Worm (Caenorhabditis elegans) whole organism, L4 larva: ENCODE data around the gene ndg-4.
A peak's percentile ranks its signal among the peaks of the same experiment; 100 is the strongest.

Experiments
- D1046.2 ChIP-seq: fragments of 200-800 bp; sonication (Bioruptor generic); IDR thresholded peaks from 2 replicates; pipeline ENCODE4 v1.3.6; 2022; ENCODE audit warnings: missing genetic modification characterization, missing compliant biosample characterization
- F10B5.3 ChIP-seq: sonication (generic microtip); optimal IDR thresholded peaks from 2 replicates; lab custom pipeline; 2016; ENCODE audit warnings: mild to moderate bottlenecking, missing genetic modification characterization, missing compliant biosample characterization
- F49E8.2 ChIP-seq: sonication (generic microtip); optimal IDR thresholded peaks from 2 replicates; lab custom pipeline; 2016; ENCODE audit warnings: missing compliant biosample characterization, mild to moderate bottlenecking, missing genetic modification characterization, borderline replicate concordance
- Y48G9A.11 ChIP-seq: fragments of 200-800 bp; sonication (Bioruptor generic); IDR thresholded peaks from 2 replicates; pipeline ENCODE4 v1.3.6; 2022; ENCODE audit warnings: missing genetic modification reagents, missing genetic modification characterization, missing compliant biosample characterization
- Y5F2A.4 ChIP-seq: fragments of 200-800 bp; sonication (Bioruptor generic); optimal IDR thresholded peaks from 2 replicates; lab custom pipeline; 2018; ENCODE audit warnings: mild to moderate bottlenecking, missing genetic modification characterization, missing compliant biosample characterization
- aha-1 ChIP-seq: fragments of 150-350 bp; peaks from one replicate; lab custom pipeline; 2014; ENCODE audit warnings: missing biosample characterization, missing genetic modification characterization
- ceh-20 ChIP-seq: fragments of 200-800 bp; sonication (Bioruptor generic); IDR thresholded peaks from 2 replicates; pipeline ENCODE4 v1.3.6; 2022; ENCODE audit warnings: missing genetic modification reagents, missing genetic modification characterization, missing compliant biosample characterization
- ceh-62 ChIP-seq: sonication (generic microtip); optimal IDR thresholded peaks from 2 replicates; lab custom pipeline; 2017; ENCODE audit warnings: missing biosample characterization, missing genetic modification characterization
- ceh-82 ChIP-seq: sonication (generic microtip); optimal IDR thresholded peaks from 2 replicates; lab custom pipeline; 2017; ENCODE audit warnings: missing biosample characterization, missing genetic modification characterization
- ces-1 ChIP-seq: fragments of 150-350 bp; sonication (generic microtip); optimal IDR thresholded peaks from 4 replicates; lab custom pipeline; 2014; ENCODE audit warnings: missing biosample characterization, missing genetic modification reagents, missing genetic modification characterization
- daf-12 ChIP-seq: fragments of 150-350 bp; optimal IDR thresholded peaks from 2 replicates; lab custom pipeline; 2014; ENCODE audit warnings: missing biosample characterization, missing genetic modification reagents, missing genetic modification characterization
- daf-19 ChIP-seq: fragments of 200-800 bp; sonication (Bioruptor generic); conservative IDR thresholded peaks from 2 replicates; pipeline ENCODE4 v1.3.6; 2022; ENCODE audit warnings: missing genetic modification characterization, missing compliant biosample characterization
- dpl-1 ChIP-seq: fragments of 150-350 bp; optimal IDR thresholded peaks from 2 replicates; lab custom pipeline; 2014; ENCODE audit warnings: missing biosample characterization, missing genetic modification reagents, missing genetic modification characterization
- egl-43 ChIP-seq: fragments of 200-800 bp; sonication (Bioruptor generic); IDR thresholded peaks from 2 replicates; pipeline ENCODE4 v1.3.6; 2022; ENCODE audit warnings: missing genetic modification reagents, missing genetic modification characterization, missing compliant biosample characterization
- fkh-10 ChIP-seq: fragments of 150-350 bp; optimal IDR thresholded peaks from 2 replicates; lab custom pipeline; 2014; ENCODE audit warnings: missing biosample characterization, missing genetic modification reagents, missing genetic modification characterization
- hif-1 ChIP-seq, 2 experiments: sonication (generic microtip); optimal IDR thresholded peaks; 2 replicates each; lab custom pipeline; 2016 to 2017; ENCODE audit warnings: missing compliant biosample characterization in 2 of 2, missing genetic modification characterization in 2 of 2, missing genetic modification reagents in 2 of 2, missing genotype in 2 of 2, mild to moderate bottlenecking in 1 of 2
- hlh-11 ChIP-seq: fragments of 200-800 bp; sonication (Bioruptor generic); optimal IDR thresholded peaks from 2 replicates; lab custom pipeline; 2018; ENCODE audit warnings: mild to moderate bottlenecking, missing genetic modification characterization, missing compliant biosample characterization
- hmg-1.1 ChIP-seq: fragments of 200-800 bp; sonication (Bioruptor generic); IDR thresholded peaks from 2 replicates; pipeline ENCODE4 v1.3.6; 2022; ENCODE audit warnings: missing genetic modification reagents, missing genetic modification characterization, missing compliant biosample characterization
- lim-7 ChIP-seq: fragments of 200-800 bp; sonication (Bioruptor generic); IDR thresholded peaks from 2 replicates; pipeline ENCODE4 v1.3.6; 2022; ENCODE audit warnings: missing genetic modification characterization, missing compliant biosample characterization
- lir-3 ChIP-seq: sonication (generic microtip); optimal IDR thresholded peaks from 2 replicates; lab custom pipeline; 2016; ENCODE audit warnings: mild to moderate bottlenecking, missing genetic modification characterization, missing compliant biosample characterization
- lsy-2 ChIP-seq, 2 experiments: fragments of 150-350 bp in 1 of 2; sonication (generic microtip) in 1 of 2; optimal IDR thresholded peaks; 2 replicates each; lab custom pipeline; 2014 to 2017; ENCODE audit warnings: missing biosample characterization in 2 of 2, missing genetic modification characterization in 2 of 2
- mdl-1 ChIP-seq, 2 experiments: fragments of 150-350 bp in 1 of 2; sonication (generic microtip) in 1 of 2; optimal IDR thresholded peaks; 2 replicates each; lab custom pipeline; 2014 to 2017; ENCODE audit warnings: missing biosample characterization in 2 of 2, missing genetic modification characterization in 2 of 2
- mep-1 ChIP-seq: fragments of 150-350 bp; sonication (generic microtip); optimal IDR thresholded peaks from 3 replicates; lab custom pipeline; 2014; ENCODE audit warnings: missing biosample characterization, missing genetic modification characterization
- mxl-2 ChIP-seq: fragments of 200-800 bp; sonication (Bioruptor generic); conservative IDR thresholded peaks from 2 replicates; pipeline ENCODE4 v1.3.6; 2022; ENCODE audit warnings: missing genetic modification reagents, missing genetic modification characterization, missing compliant biosample characterization
- mxl-3 ChIP-seq: fragments of 200-800 bp; sonication (Bioruptor generic); optimal IDR thresholded peaks from 2 replicates; lab custom pipeline; 2018; ENCODE audit warnings: mild to moderate bottlenecking, missing genetic modification characterization, missing compliant biosample characterization
- nhr-102 ChIP-seq: sonication (generic microtip); optimal IDR thresholded peaks from 2 replicates; lab custom pipeline; 2016; ENCODE audit warnings: mild to moderate bottlenecking, missing genetic modification characterization, moderate library complexity, missing compliant biosample characterization
- nhr-25 ChIP-seq: sonication (generic microtip); optimal IDR thresholded peaks from 2 replicates; lab custom pipeline; 2017; ENCODE audit warnings: missing genetic modification characterization, mild to moderate bottlenecking, missing compliant biosample characterization, antibody characterized with exemption, moderate library complexity, borderline replicate concordance; ENCODE audit not compliant: insufficient read depth
- nhr-42 ChIP-seq: fragments of 200-800 bp; sonication (Bioruptor generic); IDR thresholded peaks from 2 replicates; pipeline ENCODE4 v1.3.6; 2022; ENCODE audit warnings: missing genetic modification characterization, missing compliant biosample characterization
- nhr-77 ChIP-seq: fragments of 150-350 bp; optimal IDR thresholded peaks from 2 replicates; lab custom pipeline; 2014; ENCODE audit warnings: missing biosample characterization, missing genetic modification characterization
- rbr-2 ChIP-seq: sonication (generic microtip); optimal IDR thresholded peaks from 2 replicates; lab custom pipeline; 2016; ENCODE audit warnings: missing genotype, missing genetic modification characterization, missing compliant biosample characterization
- sdz-12 ChIP-seq: fragments of 200-800 bp; sonication (Bioruptor generic); optimal IDR thresholded peaks from 2 replicates; lab custom pipeline; 2018; ENCODE audit warnings: mild to moderate bottlenecking, missing genetic modification characterization, missing compliant biosample characterization
- snpc-4 ChIP-seq: fragments of 150-350 bp; optimal IDR thresholded peaks from 2 replicates; lab custom pipeline; 2014; ENCODE audit warnings: missing biosample characterization, missing genetic modification characterization
- spr-1 ChIP-seq: sonication (generic microtip); optimal IDR thresholded peaks from 2 replicates; lab custom pipeline; 2016; ENCODE audit warnings: mild to moderate bottlenecking, missing genetic modification characterization, missing compliant biosample characterization
- spr-3 ChIP-seq: fragments of 200-800 bp; sonication (Bioruptor generic); optimal IDR thresholded peaks from 2 replicates; lab custom pipeline; 2018; ENCODE audit warnings: mild to moderate bottlenecking, missing genetic modification characterization, missing compliant biosample characterization
- tag-97 ChIP-seq: fragments of 200-800 bp; sonication (Bioruptor generic); IDR thresholded peaks from 2 replicates; pipeline ENCODE4 v1.3.6; 2022; ENCODE audit warnings: missing genetic modification characterization, missing compliant biosample characterization
- tra-1 ChIP-seq: fragments of 200-800 bp; sonication (Bioruptor generic); IDR thresholded peaks from 2 replicates; pipeline ENCODE4 v1.3.6; 2022; ENCODE audit warnings: missing genetic modification reagents, missing genetic modification characterization, missing compliant biosample characterization
- unc-130 ChIP-seq: sonication (generic microtip); optimal IDR thresholded peaks from 2 replicates; lab custom pipeline; 2016; ENCODE audit warnings: missing genetic modification reagents, missing genetic modification characterization, missing compliant biosample characterization
- vab-7 ChIP-seq: fragments of 200-800 bp; sonication (Bioruptor generic); IDR thresholded peaks from 2 replicates; pipeline ENCODE4 v1.3.6; 2022; ENCODE audit warnings: missing genetic modification reagents, missing genetic modification characterization, missing compliant biosample characterization
- zip-11 ChIP-seq: fragments of 200-800 bp; sonication (Bioruptor generic); IDR thresholded peaks from 2 replicates; pipeline ENCODE4 v1.3.6; 2022; ENCODE audit warnings: missing genetic modification characterization, missing compliant biosample characterization
- zip-2 ChIP-seq: fragments of 150-350 bp; optimal IDR thresholded peaks from 2 replicates; lab custom pipeline; 2014; ENCODE audit warnings: missing biosample characterization, missing genetic modification characterization

The ndg-4 gene

ce11 chrIII:4475428-4475968, 8.3 kb upstream of the ndg-4 start, which contains the start of gene rps-1 (continued):
- no peak for TF ChIP-seq ceh-62 (tag; lab: Kevin White, UChicago)
- TF ChIP-seq hif-1 (tag; optimal IDR thresholded peaks at IDR 0.05; lab: Kevin White, UChicago) = peak; percentile 82 to 93
- TF ChIP-seq ceh-20 (GFP tag; lab: Robert Waterston, UW) = peak; percentile 96
- no peak for TF ChIP-seq tag-97 (GFP tag; lab: Robert Waterston, UW)
- peak; percentile 98 for TF ChIP-seq nhr-102 (tag; lab: Kevin White, UChicago)
- TF ChIP-seq egl-43 (GFP tag; lab: Robert Waterston, UW) = peak; percentile 95
- no peak for TF ChIP-seq daf-12 (tag; lab: Kevin White, UChicago)
- TF ChIP-seq D1046.2 (GFP tag; lab: Robert Waterston, UW) = peak; percentile 94
- TF ChIP-seq mep-1 (tag; lab: Kevin White, UChicago) = peak; percentile 99
- TF ChIP-seq lsy-2 (tag; optimal IDR thresholded peaks at IDR 0.05; lab: Kevin White, UChicago) = peak; percentile 100
- peak; percentile 96 for TF ChIP-seq mxl-3
- TF ChIP-seq unc-130 (GFP tag; lab: Kevin White, UChicago) = peak; percentile 91
- peak; percentile 99 for TF ChIP-seq rbr-2 (tag; lab: Kevin White, UChicago)
- peak; percentile 95 for TF ChIP-seq vab-7 (GFP tag; lab: Robert Waterston, UW)
- peak; percentile 57 for TF ChIP-seq snpc-4 (tag; lab: Kevin White, UChicago)
- TF ChIP-seq nhr-77 (tag; lab: Kevin White, UChicago) = peak; percentile 98
- TF ChIP-seq fkh-10 (GFP tag; lab: Kevin White, UChicago) = peak; percentile 94
- peak; percentile 64 for TF ChIP-seq lir-3 (tag; lab: Kevin White, UChicago)
- peak; percentile 91 for TF ChIP-seq Y5F2A.4 (GFP tag; lab: Kevin White, UChicago)
- TF ChIP-seq hmg-1.1 (GFP tag; lab: Robert Waterston, UW) = peak; percentile 98
- peak; percentile 97 for TF ChIP-seq nhr-42 (GFP tag; lab: Robert Waterston, UW)
- peak; percentile 94 for TF ChIP-seq daf-19
- peak; percentile 98 for TF ChIP-seq hlh-11 (tag; lab: Kevin White, UChicago)
- peak; percentile 97 for TF ChIP-seq spr-1 (tag; lab: Kevin White, UChicago)
- no peak for TF ChIP-seq ceh-82 (tag; lab: Kevin White, UChicago)
- TF ChIP-seq F49E8.2 (tag; lab: Kevin White, UChicago) = peak; percentile 87
- peak; percentile 87 for TF ChIP-seq ces-1
- peak; percentile 96 for TF ChIP-seq spr-3 (GFP tag; lab: Kevin White, UChicago)
- peak; percentile 97 for TF ChIP-seq dpl-1 (GFP tag; lab: Kevin White, UChicago)
- TF ChIP-seq Y48G9A.11 = peak; percentile 83
- peak; percentile 100 for TF ChIP-seq aha-1
- peak; percentile 92 for TF ChIP-seq F10B5.3 (tag; lab: Kevin White, UChicago)

ce11 chrIII:4474908-4475307, 7.7 kb upstream of the ndg-4 start, which contains the start of gene ifet-1:
ifet-1 (minus strand) TSS chrIII:4475150.
- no peak for TF ChIP-seq zip-11 (GFP tag; lab: Robert Waterston, UW)
- no peak for TF ChIP-seq ces-1
- no peak for TF ChIP-seq sdz-12 (GFP tag; lab: Kevin White, UChicago)
- TF ChIP-seq egl-43 (GFP tag; lab: Robert Waterston, UW) = no peak
- 0 out of 2 replicates have a peak, but pooled peaks have one; percentile 21 for TF ChIP-seq tra-1 (GFP tag; lab: Robert Waterston, UW)
- no peak for TF ChIP-seq F49E8.2 (tag; lab: Kevin White, UChicago)
- TF ChIP-seq mxl-2 (GFP tag; lab: Robert Waterston, UW) = no peak
- peak; percentile 81 for TF ChIP-seq aha-1
- no peak for TF ChIP-seq zip-2 (tag; lab: Kevin White, UChicago)
- TF ChIP-seq lim-7 (GFP tag; lab: Robert Waterston, UW) = no peak
- no peak for TF ChIP-seq nhr-25 (tag; lab: Kevin White, UChicago)
- TF ChIP-seq daf-19 = no peak
- TF ChIP-seq mdl-1 (tag; optimal IDR thresholded peaks at IDR 0.05; lab: Kevin White, UChicago) = no peak
